Worm (Caenorhabditis elegans) whole organism, dauer: ENCODE measurements around the gene F57A8.1.
"Not testable (repeated sequence)": the region's sequence is repeated elsewhere in the genome, so short reads cannot be mapped to it uniquely, and the experiment has no call there.

ENCODE experiments used
- unc-62 ChIP-seq: sonication (generic microtip); optimal IDR thresholded peaks from 2 replicates; lab custom pipeline; 2017; ENCODE audit warnings: missing biosample characterization, missing genetic modification reagents, missing genetic modification characterization

Gene F57A8.1

DNA sequence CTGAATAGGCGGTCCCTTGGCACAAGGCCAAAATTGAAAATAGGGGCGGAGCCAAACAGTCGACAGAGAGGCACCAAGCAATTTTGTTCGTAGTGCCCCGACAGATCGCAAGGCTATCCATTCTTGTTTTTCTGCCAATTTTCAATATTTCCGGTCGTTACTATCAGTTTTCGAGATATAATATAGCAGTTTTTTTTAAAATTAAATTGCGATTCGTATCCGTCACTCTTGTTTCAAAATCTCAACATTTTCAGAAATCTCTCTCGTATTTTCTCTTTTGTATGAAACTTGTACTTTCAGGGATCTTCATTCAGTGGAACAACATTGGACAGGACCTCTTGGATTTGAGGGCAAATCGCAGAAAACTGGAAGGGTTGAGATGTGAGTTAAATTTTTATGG lies at the start of gene F57A8.1:
Gene F57A8.1 (plus strand): TSS at position 301 of the 400 bp plus-strand sequence.
- no peak for TF ChIP-seq unc-62 (GFP tag; lab: Kevin White, UChicago)

DNA sequence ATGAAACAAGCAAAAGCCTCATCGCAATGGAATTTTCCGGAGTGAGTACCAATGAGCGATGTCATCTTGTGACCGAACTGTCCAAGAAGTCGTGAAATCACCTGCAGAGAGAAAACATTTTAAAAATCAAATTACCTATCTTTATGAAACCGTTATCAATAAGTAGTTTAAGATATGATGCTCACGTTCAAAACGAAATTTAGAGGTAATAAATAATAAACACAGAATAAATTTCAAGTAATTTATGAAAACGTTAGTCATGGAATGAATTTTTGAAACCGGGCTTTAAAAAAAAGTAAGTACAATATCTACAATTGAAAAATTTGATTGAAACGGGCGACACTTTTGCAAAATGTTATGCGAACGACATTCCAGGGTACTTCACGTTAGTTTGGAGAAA lies 49.5 kb upstream of the F57A8.1 start, which contains the start of gene C27H6.8:
Gene C27H6.8 (minus strand): TSS at position 101 of the 400 bp plus-strand sequence.
- TF ChIP-seq unc-62 (GFP tag; lab: Kevin White, UChicago) = no peak

DNA sequence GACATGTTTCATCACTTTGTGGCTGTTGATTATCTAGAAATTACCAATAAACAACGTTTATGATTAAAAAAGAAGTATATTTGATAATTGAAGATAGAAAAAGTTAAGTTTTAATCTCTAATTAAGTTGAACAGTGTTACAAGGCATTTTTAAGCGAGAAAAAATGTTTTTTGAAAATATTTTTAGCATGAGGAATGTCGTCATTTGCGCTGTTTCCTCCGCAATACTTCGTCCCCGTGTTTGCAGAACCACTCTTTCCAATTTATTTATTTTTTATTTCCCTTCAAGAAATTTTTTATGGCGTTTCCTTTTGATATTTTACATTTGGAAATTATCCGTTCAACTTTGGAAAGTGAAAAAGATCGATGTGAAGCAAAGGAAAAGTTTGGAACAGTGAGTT lies 45.5 kb upstream of the F57A8.1 start, which contains the start of the genes rde-1 and trpp-6:
Gene rde-1 (minus strand): TSS at position 33 of the 400 bp plus-strand sequence.
Gene trpp-6 (plus strand): TSS at position 286 of the 400 bp plus-strand sequence.
- TF ChIP-seq unc-62 (GFP tag; lab: Kevin White, UChicago) = no peak

DNA sequence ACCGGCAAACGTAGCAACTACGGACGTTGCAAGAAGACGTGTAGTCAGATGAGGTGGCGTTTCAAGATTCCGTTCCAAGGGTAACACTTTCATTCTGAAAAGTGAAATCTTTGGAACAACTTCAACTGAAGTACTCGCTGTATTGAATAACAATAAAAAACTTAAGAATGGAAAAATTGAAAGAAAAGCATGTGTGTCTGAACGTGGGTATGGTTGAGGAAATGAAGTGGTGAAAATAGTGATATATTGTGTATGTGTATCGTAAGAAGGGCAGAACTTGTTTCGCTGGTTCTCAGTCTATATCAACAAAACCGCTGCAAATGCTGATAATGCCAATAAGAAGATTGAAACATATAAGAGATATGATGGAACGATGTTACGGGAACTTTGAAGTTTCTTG lies 41.3 kb upstream of the F57A8.1 start, which contains the start of gene K08H10.6:
Gene K08H10.6 (minus strand): TSS at position 101 of the 400 bp plus-strand sequence.
- no peak for TF ChIP-seq unc-62 (GFP tag; lab: Kevin White, UChicago)

DNA sequence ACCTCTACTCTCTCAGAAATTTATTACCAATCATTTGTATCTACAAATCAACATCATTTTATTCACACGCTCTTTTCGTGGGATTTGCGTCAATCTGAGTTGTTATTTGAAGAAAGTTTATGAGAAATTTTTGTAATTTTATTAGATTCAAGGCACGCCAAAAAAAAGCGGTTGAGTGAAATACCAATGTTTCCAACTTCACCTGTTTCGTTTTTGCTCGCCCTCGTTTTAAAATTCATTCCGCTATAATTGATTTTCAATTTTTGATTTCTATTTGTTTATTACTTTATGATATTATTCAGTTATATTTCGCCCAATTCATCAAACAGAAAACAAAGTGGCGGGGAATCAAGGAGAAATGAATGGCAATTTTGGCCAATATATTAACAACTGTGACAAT lies 36.4 kb upstream of the F57A8.1 start, which contains the start of gene K08H10.10:
Gene K08H10.10 (plus strand): TSS at position 301 of the 400 bp plus-strand sequence.
- no peak for TF ChIP-seq unc-62 (GFP tag; lab: Kevin White, UChicago)

DNA sequence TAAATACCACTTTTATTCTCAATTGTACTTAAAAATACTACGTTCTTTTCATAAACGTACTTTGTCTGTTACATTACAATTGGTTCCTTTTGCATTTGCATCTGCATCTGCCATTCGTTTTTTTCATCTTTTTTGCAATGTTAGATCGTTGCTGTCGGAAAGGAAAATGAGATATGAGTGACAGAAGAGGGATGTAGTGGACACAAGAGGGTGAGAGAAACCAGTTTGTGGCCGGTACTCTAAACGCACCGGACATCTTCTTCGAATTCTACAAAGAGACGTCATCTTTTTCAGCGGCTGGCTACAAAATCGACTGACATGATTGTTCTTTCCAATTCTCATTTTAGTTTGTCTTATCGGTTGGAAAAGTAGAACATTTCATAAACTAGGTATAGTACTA lies 34.4 kb upstream of the F57A8.1 start:
- TF ChIP-seq unc-62 (GFP tag; lab: Kevin White, UChicago) = no peak

DNA sequence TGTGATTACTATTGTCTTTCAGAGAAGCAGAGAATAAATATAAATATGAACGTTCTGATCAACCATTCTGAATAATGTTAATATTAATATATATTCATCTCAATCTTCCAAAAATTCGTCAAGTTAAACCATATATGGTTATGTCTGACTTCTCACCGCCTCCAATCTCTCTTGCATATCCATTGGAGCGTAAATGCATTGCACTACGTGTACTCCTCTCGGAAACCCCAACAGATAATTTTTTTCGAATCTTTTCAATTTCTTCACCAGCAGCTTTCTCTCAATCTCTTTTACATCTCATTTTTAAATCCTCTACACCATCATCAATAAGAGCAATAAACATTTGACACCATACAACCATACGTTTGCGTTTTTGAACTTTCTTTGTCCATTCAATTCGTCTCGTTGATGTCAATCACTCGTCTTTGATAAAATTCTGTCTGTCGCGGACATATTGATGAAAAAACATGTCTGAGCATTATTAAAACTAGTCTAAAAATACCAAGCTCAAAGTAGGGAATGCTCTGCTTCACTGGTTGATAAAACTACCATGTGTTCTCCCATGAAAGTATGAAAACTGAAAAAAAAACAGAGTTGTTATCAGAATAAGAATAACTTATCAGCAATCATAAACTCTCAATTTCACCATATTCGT lies 33.7 kb upstream of the F57A8.1 start:
- no peak for TF ChIP-seq unc-62 (GFP tag; lab: Kevin White, UChicago)

DNA sequence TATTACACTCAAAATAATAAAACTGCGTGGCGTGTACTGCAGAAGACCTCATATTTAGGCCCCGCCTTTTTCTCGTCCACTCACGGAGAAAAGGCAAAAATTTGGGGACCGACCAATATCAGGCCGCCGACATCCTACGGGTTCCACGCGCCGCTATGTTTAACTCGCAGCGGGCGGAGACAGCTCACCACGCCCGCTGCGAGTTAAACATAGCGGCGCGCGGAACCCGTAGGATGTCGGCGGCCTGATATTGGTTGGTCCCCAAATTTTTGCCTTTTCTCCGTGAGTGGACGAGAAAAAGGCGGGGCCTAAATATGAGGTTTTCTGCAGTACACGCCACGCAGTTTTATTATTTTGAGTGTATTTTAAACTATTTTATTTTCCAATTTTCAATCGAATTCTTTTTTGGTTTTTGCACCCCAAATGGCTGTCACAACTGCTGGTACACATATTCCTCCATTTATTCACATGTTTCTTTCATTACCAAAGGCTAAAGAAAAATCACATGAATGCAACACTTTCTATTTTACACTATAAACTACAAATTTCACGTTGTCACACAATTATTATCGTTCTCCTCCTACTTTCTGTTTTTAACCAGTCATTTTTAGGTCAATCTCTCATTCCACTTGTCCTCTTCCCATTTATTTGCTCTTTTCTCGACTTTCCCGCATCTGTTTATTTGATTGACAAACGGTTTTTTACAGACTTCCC lies 32.9 kb upstream of the F57A8.1 start, which contains the start of gene uda-1:
Gene uda-1 (plus strand): TSS at position 708 of the 714 bp plus-strand sequence.
- TF ChIP-seq unc-62 (GFP tag; lab: Kevin White, UChicago) = not testable (repeated sequence)

DNA sequence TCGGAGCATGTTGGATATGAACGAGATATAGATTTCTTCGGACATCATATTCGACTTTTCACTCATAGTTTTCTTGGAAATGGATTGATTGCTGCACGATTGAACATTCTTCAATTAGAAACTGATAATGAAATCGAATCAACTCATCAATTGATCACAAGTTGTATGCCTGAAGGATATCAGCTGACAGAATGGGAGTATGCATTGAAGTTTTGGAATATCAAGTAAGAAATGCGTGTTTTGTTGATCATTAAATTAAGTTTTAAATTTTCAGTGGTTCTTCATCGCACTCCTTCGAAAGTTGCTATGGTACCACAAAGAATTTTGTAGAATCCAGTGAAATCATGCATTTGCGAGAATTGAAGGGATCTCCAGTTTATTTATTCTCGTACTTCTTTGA lies 30.8 kb upstream of the F57A8.1 start:
- no peak for TF ChIP-seq unc-62 (GFP tag; lab: Kevin White, UChicago)

DNA sequence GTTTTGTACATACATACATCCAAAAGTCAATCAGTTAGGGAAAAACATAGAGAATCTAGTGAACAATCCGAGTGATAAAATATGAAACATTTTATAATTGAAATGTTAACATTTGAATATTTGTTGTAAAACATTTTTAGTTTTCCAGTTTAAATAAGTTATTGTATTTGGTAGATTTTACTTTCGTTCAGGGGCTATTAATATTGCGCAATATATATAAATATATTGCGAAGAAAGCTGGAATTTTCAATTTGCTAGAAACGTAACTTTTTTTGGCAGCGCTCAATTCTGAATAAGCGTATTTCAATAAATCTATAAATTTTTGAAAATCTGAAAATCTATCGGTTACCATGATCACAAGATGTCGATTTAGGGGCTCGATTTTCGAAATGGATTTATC lies 29.7 kb upstream of the F57A8.1 start:
- TF ChIP-seq unc-62 (GFP tag; lab: Kevin White, UChicago) = no peak

DNA sequence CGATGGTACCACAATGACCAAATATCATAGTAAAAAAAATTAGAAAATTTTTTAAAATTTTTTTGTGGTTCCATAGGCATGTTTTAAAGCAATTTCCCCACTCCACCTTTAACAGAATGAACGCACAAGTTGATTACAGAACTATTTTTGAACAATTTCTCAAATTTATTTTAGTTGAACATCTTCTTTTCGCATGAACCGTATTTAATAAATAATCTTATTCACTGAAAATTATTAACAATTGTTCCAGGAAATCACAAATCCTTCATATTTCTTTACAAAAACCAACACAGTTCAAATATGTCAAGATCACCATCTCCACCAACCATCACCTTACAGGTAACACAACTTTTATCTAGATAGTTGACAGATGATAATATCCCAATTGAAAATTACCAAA lies 25.5 kb upstream of the F57A8.1 start, which contains the start of gene lea-1:
Gene lea-1 (plus strand): TSS at position 301 of the 400 bp plus-strand sequence.
- no peak for TF ChIP-seq unc-62 (GFP tag; lab: Kevin White, UChicago)

DNA sequence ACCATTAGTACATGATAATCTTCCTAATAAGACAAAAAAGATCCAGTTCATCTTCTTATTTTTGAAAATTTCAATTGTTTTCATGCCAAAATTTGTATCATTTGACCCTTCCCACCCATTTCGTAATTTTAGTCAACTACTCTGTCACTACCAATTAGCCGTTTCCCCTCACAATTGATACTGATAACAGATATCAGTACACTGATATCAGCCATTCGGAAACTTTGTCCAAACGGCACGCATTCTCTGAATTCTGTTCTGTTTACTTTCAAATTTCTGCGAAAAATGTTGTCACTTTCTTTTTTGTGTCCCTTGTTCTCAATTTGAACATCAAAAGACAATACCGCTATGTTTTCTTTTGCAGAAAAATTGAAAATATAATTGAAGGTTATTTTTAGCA lies 24.5 kb upstream of the F57A8.1 start:
- TF ChIP-seq unc-62 (GFP tag; lab: Kevin White, UChicago) = no peak

DNA sequence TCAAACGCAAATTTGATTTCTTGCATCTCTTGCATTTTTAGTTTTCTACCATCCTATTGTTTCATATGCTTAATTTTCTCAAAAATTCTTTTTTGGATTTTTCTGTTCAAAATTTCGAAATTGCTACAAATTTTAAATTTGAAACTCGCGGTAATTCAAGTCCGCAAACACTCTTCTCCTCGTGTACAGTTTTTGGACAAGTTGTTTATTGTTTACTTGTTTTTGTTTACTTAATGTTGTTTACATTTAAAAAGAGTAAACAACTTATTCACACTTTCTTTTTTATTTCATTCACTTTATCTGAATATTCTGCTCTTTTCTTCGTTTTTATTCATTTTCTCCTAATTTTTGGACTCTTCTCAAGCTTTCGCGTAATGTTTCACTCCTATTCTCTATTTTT lies 18.8 kb upstream of the F57A8.1 start:
- no peak for TF ChIP-seq unc-62 (GFP tag; lab: Kevin White, UChicago)

DNA sequence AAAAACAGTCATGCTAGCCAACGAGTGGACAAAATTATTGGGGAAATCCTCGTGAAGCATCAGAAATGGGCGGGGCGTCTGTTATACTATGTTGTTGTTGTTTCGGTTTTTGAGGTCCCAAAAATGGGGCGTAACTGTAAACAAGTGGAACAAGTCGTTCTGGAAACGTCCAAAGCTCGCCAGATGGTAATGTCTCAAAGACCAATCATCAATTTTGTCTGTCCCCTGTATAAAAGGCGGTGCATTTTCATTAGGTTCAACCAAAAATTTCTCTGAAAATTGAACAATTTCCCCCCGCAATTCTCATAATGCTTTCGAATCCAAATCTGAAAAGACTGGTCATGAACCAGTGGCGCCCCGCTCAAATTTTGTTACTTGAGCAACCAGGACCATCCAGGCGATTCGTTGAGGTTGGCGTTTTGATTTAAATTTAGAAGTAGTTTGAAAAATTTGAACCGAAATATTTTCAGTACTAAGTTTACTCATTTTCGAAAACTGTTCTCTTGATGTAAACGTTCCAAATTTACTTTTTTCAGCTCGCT lies 18.0 kb upstream of the F57A8.1 start:
- no peak for TF ChIP-seq unc-62 (GFP tag; lab: Kevin White, UChicago)

DNA sequence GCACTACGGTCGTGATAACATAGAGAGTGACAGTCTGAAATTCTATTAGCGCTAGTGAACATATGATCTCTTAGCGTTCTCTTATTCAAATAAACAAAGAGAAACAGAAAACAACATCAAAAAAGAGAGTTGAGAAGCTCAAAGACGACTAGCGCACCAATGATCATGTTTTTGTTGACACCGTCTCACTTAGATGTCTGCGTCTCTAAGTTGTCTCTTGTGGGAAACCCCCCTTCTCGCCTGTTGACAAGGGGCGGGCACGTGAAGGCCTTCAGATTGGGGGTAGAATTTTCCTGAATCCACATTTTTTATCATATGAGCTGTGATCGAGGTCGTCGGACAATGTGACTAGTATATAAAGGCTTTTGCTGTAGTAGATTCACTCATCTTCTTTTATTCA lies 17.2 kb upstream of the F57A8.1 start:
- TF ChIP-seq unc-62 (GFP tag; lab: Kevin White, UChicago) = no peak

DNA sequence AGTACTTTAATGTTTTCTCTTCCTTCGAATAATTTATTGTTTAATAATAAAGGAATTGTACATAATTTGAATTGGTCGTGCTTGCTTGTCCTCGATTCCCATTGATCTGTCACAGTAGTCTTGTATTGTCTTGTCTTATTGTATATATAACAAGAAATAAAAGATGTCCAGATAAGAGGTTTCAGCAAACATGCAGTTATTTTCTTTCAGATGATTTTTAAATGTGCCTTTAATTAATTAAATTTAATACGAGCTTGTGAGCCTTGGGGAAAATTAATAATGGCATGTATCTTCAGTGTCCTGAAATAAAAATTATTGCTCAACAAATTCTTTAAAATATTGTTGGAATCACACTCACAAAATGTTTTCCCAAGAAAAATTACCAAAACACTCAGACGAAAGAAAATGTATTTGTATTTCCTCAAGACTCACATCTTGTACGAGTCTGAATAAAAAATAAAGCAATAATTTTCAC lies 14.0 kb upstream of the F57A8.1 start:
- TF ChIP-seq unc-62 (GFP tag; lab: Kevin White, UChicago) = no peak
